Worm (Caenorhabditis elegans): Measurements from ENCODE around the gene ifc-2.

ifc-2 gene

ce11 chrX:651616-652015 is 3.1 kb downstream of the ifc-2 start:
- TF ChIP-seq sem-2 (GFP tag; optimal IDR thresholded peaks at IDR 0.05) (no peak), nhr-76 (tag; optimal IDR thresholded peaks at IDR 0.05) (no peak), zip-8 (tag; optimal IDR thresholded peaks at IDR 0.05) (no peak), nhr-28 (tag; optimal IDR thresholded peaks at IDR 0.05) (no peak), ceh-83 (GFP tag; optimal IDR thresholded peaks at IDR 0.05) (no peak), unc-39 (tag; optimal IDR thresholded peaks at IDR 0.05) (no peak), ceh-39 (tag; optimal IDR thresholded peaks at IDR 0.05) (no peak), unc-62 (GFP tag; optimal IDR thresholded peaks at IDR 0.05) (no peak), blmp-1 (tag; optimal IDR thresholded peaks at IDR 0.05) (no peak), mab-5 (tag; optimal IDR thresholded peaks at IDR 0.05) (no peak), lsy-2 (tag; optimal IDR thresholded peaks at IDR 0.05) (no peak)

ce11 chrX:646493-646892 is 8.2 kb downstream of the ifc-2 start:
- TF ChIP-seq mep-1 (tag; optimal IDR thresholded peaks at IDR 0.05) (no peak), nhr-237 (tag; optimal IDR thresholded peaks at IDR 0.05) (no peak), ham-2 (GFP tag; optimal IDR thresholded peaks at IDR 0.05) (no peak), snpc-4 (tag; optimal IDR thresholded peaks at IDR 0.05) (no peak), flh-1 (GFP tag; optimal IDR thresholded peaks at IDR 0.05) (no peak), lsy-2 (tag; optimal IDR thresholded peaks at IDR 0.05) (no peak), blmp-1 (tag; optimal IDR thresholded peaks at IDR 0.05) (no peak), bed-3 (GFP tag; optimal IDR thresholded peaks at IDR 0.05) (no peak), unc-120 (tag; optimal IDR thresholded peaks at IDR 0.05; ENCODE audit: poor library complexity, severe bottlenecking) (no peak), M03D4.4 (tag; optimal IDR thresholded peaks at IDR 0.05) (no peak), elt-1 (tag; optimal IDR thresholded peaks at IDR 0.05; ENCODE audit: borderline replicate concordance, insufficient read depth) (no peak), ztf-11 (tag; optimal IDR thresholded peaks at IDR 0.05) (no peak), unc-62 (GFP tag; optimal IDR thresholded peaks at IDR 0.05) (no peak), ceh-39 (tag; optimal IDR thresholded peaks at IDR 0.05) (no peak)

- TF ChIP-seq nhr-76 (tag; optimal IDR thresholded peaks at IDR 0.05) = no peak
- TF ChIP-seq mls-2 (tag; optimal IDR thresholded peaks at IDR 0.05) = no peak
- TF ChIP-seq lin-32 (GFP tag; optimal IDR thresholded peaks at IDR 0.05) = no peak
- no peak for TF ChIP-seq cnd-1 (tag; optimal IDR thresholded peaks at IDR 0.05)
- TF ChIP-seq pha-4 (tag; optimal IDR thresholded peaks at IDR 0.05) = no peak
- no peak for TF ChIP-seq snpc-4 (tag; optimal IDR thresholded peaks at IDR 0.05)
Measured at ce11 chrX:645589-645988, 9.1 kb downstream of the ifc-2 start.

ce11 chrX:642817-643216 is 11.9 kb downstream of the ifc-2 start:
- TF ChIP-seq sptf-1 (tag; optimal IDR thresholded peaks at IDR 0.05) = no peak
- no peak for TF ChIP-seq flh-1 (GFP tag; optimal IDR thresholded peaks at IDR 0.05)
- TF ChIP-seq mep-1 (tag; optimal IDR thresholded peaks at IDR 0.05) = no peak
- no peak for TF ChIP-seq zip-8 (tag; optimal IDR thresholded peaks at IDR 0.05)

ce11 chrX:641440-641839 is 13.3 kb downstream of the ifc-2 start, which contains the start of gene M6.11:
M6.11 (minus strand) TSS chrX:641540.
- no peak for TF ChIP-seq lin-32 (GFP tag; optimal IDR thresholded peaks at IDR 0.05)
- no peak for TF ChIP-seq tbx-8 (GFP tag; optimal IDR thresholded peaks at IDR 0.05)
- TF ChIP-seq ceh-39 (tag; optimal IDR thresholded peaks at IDR 0.05) = no peak
- TF ChIP-seq nhr-12 (tag; optimal IDR thresholded peaks at IDR 0.05) = no peak
- no peak for TF ChIP-seq snpc-4 (tag; optimal IDR thresholded peaks at IDR 0.05)
- TF ChIP-seq lin-13 (tag; optimal IDR thresholded peaks at IDR 0.05) = no peak
- TF ChIP-seq pha-4 (tag; optimal IDR thresholded peaks at IDR 0.05) = no peak
- no peak for TF ChIP-seq mab-5 (tag; optimal IDR thresholded peaks at IDR 0.05)
- no peak for TF ChIP-seq nhr-76 (tag; optimal IDR thresholded peaks at IDR 0.05)
- no peak for TF ChIP-seq hlh-1 (tag; optimal IDR thresholded peaks at IDR 0.05)
- TF ChIP-seq sem-2 (GFP tag; optimal IDR thresholded peaks at IDR 0.05) = no peak
- TF ChIP-seq drap-1 (GFP tag; optimal IDR thresholded peaks at IDR 0.05) = no peak
- TF ChIP-seq unc-120 (tag; optimal IDR thresholded peaks at IDR 0.05; ENCODE audit: poor library complexity, severe bottlenecking) = no peak
- TF ChIP-seq ceh-83 (GFP tag; optimal IDR thresholded peaks at IDR 0.05) = no peak
- TF ChIP-seq ceh-43 (GFP tag; optimal IDR thresholded peaks at IDR 0.05) = no peak
- no peak for TF ChIP-seq flh-1 (GFP tag; optimal IDR thresholded peaks at IDR 0.05)
- TF ChIP-seq unc-62 (GFP tag; optimal IDR thresholded peaks at IDR 0.05) = no peak
- no peak for TF ChIP-seq lsy-2 (tag; optimal IDR thresholded peaks at IDR 0.05)
- TF ChIP-seq mls-2 (tag; optimal IDR thresholded peaks at IDR 0.05) = no peak
- no peak for TF ChIP-seq elt-1 (tag; optimal IDR thresholded peaks at IDR 0.05; ENCODE audit: borderline replicate concordance, insufficient read depth)
